Fruit fly (Drosophila melanogaster) Kc167 (cell line): Measurements from ENCODE around the gene CG10600.

Experiments
- insv ChIP-seq: fragments of >200 bp; optimal IDR thresholded peaks from 3 replicates; lab custom pipeline; 2018; ENCODE audit warnings: missing external identifiers
- psq ChIP-seq: fragments of >200 bp; optimal IDR thresholded peaks from 2 replicates; lab custom pipeline; 2017; ENCODE audit warnings: missing external identifiers

DNA sequence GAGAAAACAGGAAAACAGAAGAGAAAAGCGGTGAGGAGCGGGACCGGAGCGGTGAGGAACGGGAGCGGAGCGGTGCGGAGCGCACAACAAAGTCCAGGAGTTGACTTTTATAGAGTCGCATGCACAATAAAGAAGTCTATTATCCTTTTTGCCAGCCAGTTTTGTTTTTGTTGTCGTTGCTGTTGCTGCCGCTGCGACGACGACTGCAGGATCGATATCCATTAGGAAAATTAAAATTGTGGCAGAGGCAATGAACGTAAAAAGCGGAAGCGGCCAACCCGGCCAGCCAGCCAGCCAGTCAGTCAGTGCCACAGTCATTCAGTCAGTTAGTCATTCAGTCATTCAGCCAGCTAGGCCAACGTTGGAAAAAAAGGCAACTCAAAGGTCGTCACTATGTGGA is 45.3 kb upstream of the CG10600 start:
- no peak for TF ChIP-seq psq (lab: Kevin White, UChicago)
- no peak for TF ChIP-seq insv (lab: Kevin White, UChicago)
